Worm (Caenorhabditis elegans) whole organism, L1 larva: Measurements from ENCODE around the gene T09B9.1.

Experiments
- C16A3.4 ChIP-seq: fragments of 150-350 bp; optimal IDR thresholded peaks from 2 replicates; lab custom pipeline; 2014; ENCODE audit warnings: missing biosample characterization, missing genetic modification characterization
- C34B4.2 ChIP-seq: sonication (generic microtip); optimal IDR thresholded peaks from 2 replicates; lab custom pipeline; 2017; ENCODE audit warnings: mild to moderate bottlenecking, missing genetic modification characterization, missing compliant biosample characterization
- aha-1 ChIP-seq: fragments of 150-350 bp; optimal IDR thresholded peaks from 2 replicates; lab custom pipeline; 2014; ENCODE audit warnings: missing biosample characterization, missing genetic modification characterization
- ama-1 ChIP-seq: fragments of 150-350 bp; optimal IDR thresholded peaks from 2 replicates; lab custom pipeline; 2014
- ceh-90 ChIP-seq: sonication (generic microtip); optimal IDR thresholded peaks from 2 replicates; lab custom pipeline; 2016; ENCODE audit warnings: missing genetic modification characterization, missing compliant biosample characterization
- ces-1 ChIP-seq: fragments of 150-350 bp; optimal IDR thresholded peaks from 2 replicates; lab custom pipeline; 2014; ENCODE audit warnings: missing biosample characterization, missing genetic modification reagents, missing genetic modification characterization
- efl-1 ChIP-seq, 4 experiments: fragments of 150-350 bp; optimal IDR thresholded peaks in 3 of 4; peaks in 1 of 4; 1 replicate in 1 of 4; 2 replicates in 3 of 4; lab custom pipeline; 2014; ENCODE audit warnings: missing biosample characterization in 2 of 4, missing genetic modification characterization in 2 of 4, missing genetic modification reagents in 2 of 4
- fkh-10 ChIP-seq: sonication (generic microtip); optimal IDR thresholded peaks from 2 replicates; lab custom pipeline; 2017; ENCODE audit warnings: missing biosample characterization, missing genetic modification reagents, missing genetic modification characterization
- fkh-4 ChIP-seq: sonication (generic microtip); optimal IDR thresholded peaks from 2 replicates; lab custom pipeline; 2016; ENCODE audit warnings: missing compliant biosample characterization, missing genetic modification characterization, borderline replicate concordance
- irx-1 ChIP-seq: sonication (generic microtip); optimal IDR thresholded peaks from 2 replicates; lab custom pipeline; 2016; ENCODE audit warnings: missing genetic modification characterization, missing compliant biosample characterization
- lin-14 ChIP-seq: fragments of 200-800 bp; sonication (Bioruptor generic); optimal IDR thresholded peaks from 2 replicates; lab custom pipeline; 2018; ENCODE audit warnings: mild to moderate bottlenecking, missing genetic modification characterization, moderate library complexity, missing compliant biosample characterization
- lin-35 ChIP-seq, 2 experiments: fragments of 150-350 bp; optimal IDR thresholded peaks; 2 replicates each; lab custom pipeline; 2014; ENCODE audit warnings: missing biosample characterization in 2 of 2, missing genetic modification characterization in 2 of 2, missing genetic modification reagents in 2 of 2
- lir-3 ChIP-seq: sonication (generic microtip); optimal IDR thresholded peaks from 2 replicates; lab custom pipeline; 2016; ENCODE audit warnings: mild to moderate bottlenecking, missing genetic modification characterization, moderate library complexity, missing compliant biosample characterization; ENCODE audit not compliant: poor library complexity
- lsy-2 ChIP-seq, 2 experiments: fragments of 150-350 bp; optimal IDR thresholded peaks; 2 replicates each; lab custom pipeline; 2014; ENCODE audit warnings: missing biosample characterization in 2 of 2, missing genetic modification characterization in 2 of 2
- nhr-12 ChIP-seq: sonication (generic microtip); optimal IDR thresholded peaks from 2 replicates; lab custom pipeline; 2017; ENCODE audit warnings: missing biosample characterization, missing genetic modification characterization
- nhr-19 ChIP-seq: fragments of 200-800 bp; sonication (Bioruptor generic); conservative IDR thresholded peaks from 2 replicates; pipeline ENCODE4 v1.3.6; 2022; ENCODE audit warnings: missing genetic modification characterization, missing compliant biosample characterization
- nhr-47 ChIP-seq: sonication (generic microtip); optimal IDR thresholded peaks from 2 replicates; lab custom pipeline; 2016; ENCODE audit warnings: mild to moderate bottlenecking, missing genetic modification characterization, moderate library complexity, missing compliant biosample characterization
- nhr-71 ChIP-seq: sonication (generic microtip); optimal IDR thresholded peaks from 2 replicates; lab custom pipeline; 2016; ENCODE audit warnings: mild to moderate bottlenecking, missing genetic modification characterization, moderate library complexity, missing compliant biosample characterization
- nhr-90 ChIP-seq: sonication (generic microtip); optimal IDR thresholded peaks from 2 replicates; lab custom pipeline; 2016; ENCODE audit warnings: mild to moderate bottlenecking, missing genetic modification characterization, missing compliant biosample characterization; ENCODE audit not compliant: poor library complexity
- pax-3 ChIP-seq: fragments of 200-800 bp; sonication (Bioruptor generic); optimal IDR thresholded peaks from 2 replicates; lab custom pipeline; 2018; ENCODE audit warnings: mild to moderate bottlenecking, missing genetic modification characterization, moderate library complexity, missing compliant biosample characterization
- skn-1 ChIP-seq: fragments of 150-350 bp; optimal IDR thresholded peaks from 2 replicates; lab custom pipeline; 2014; ENCODE audit warnings: missing biosample characterization, missing genetic modification characterization
- sox-4 ChIP-seq: sonication (generic microtip); optimal IDR thresholded peaks from 2 replicates; lab custom pipeline; 2016; ENCODE audit warnings: missing genetic modification characterization, missing compliant biosample characterization
- tbx-2 ChIP-seq: sonication (generic microtip); optimal IDR thresholded peaks from 2 replicates; lab custom pipeline; 2016; ENCODE audit warnings: missing genetic modification characterization, missing compliant biosample characterization
- unc-86 ChIP-seq: sonication (generic microtip); optimal IDR thresholded peaks from 2 replicates; lab custom pipeline; 2016; ENCODE audit warnings: missing genetic modification characterization, missing compliant biosample characterization
- unc-98 ChIP-seq: fragments of 200-800 bp; sonication (Bioruptor generic); IDR thresholded peaks from 2 replicates; pipeline ENCODE4 v1.3.6; 2022; ENCODE audit warnings: missing genetic modification characterization, missing compliant biosample characterization
- xbp-1 ChIP-seq: sonication (generic microtip); optimal IDR thresholded peaks from 2 replicates; lab custom pipeline; 2016; ENCODE audit warnings: missing genetic modification characterization, missing compliant biosample characterization
- zip-4 ChIP-seq: fragments of 200-800 bp; sonication (Bioruptor generic); optimal IDR thresholded peaks from 2 replicates; lab custom pipeline; 2018; ENCODE audit warnings: mild to moderate bottlenecking, missing genetic modification characterization, moderate library complexity, missing compliant biosample characterization

T09B9.1 gene

ce11 chrX:9803603-9804002 lies 46.5 kb downstream of the T09B9.1 start:
- TF ChIP-seq efl-1 (optimal IDR thresholded peaks at IDR 0.05; lab: Kevin White, UChicago) (no peak), efl-1 (GFP tag; optimal IDR thresholded peaks at IDR 0.05 in 1 of 2; lab: Kevin White, UChicago) (peak in 1 of 2 experiments; percentile 46), ces-1 (GFP tag; lab: Kevin White, UChicago) (peak; percentile 83), nhr-71 (tag; lab: Kevin White, UChicago) (peak; percentile 35), unc-86 (tag; lab: Kevin White, UChicago) (no peak), tbx-2 (tag; lab: Kevin White, UChicago) (peak; percentile 23), lsy-2 (tag; optimal IDR thresholded peaks at IDR 0.05; lab: Kevin White, UChicago) (no peak), fkh-10 (GFP tag; lab: Kevin White, UChicago) (peak; percentile 88), nhr-19 (no peak), skn-1 (tag; lab: Kevin White, UChicago) (no peak), nhr-47 (tag; lab: Kevin White, UChicago) (peak; percentile 17), lin-14 (GFP tag; lab: Kevin White, UChicago) (peak; percentile 81), xbp-1 (no peak)
- TF ChIP-seq, all 84 proteins: peak for 7

DNA sequence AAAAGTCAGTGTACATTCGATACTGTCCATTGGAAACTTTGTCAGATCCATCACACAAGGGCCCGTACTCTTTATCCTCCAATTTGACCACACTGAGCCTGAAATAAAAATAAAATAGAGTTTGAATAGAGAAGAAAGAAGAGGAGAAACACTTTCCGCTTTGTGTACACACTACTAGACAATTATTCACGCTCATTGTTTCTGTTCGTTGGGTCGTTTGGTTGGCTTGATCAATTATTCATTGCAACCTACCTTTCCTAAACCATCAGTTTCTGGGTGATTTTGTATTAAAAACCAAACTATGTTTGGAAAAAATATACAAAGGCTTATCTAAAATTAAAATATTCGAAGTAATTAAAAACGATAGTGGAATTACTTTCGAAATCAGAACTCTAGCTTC lies 47.7 kb downstream of the T09B9.1 start:
- TF ChIP-seq ceh-90 (tag; lab: Kevin White, UChicago) = no peak
- no peak for TF ChIP-seq unc-86 (tag; lab: Kevin White, UChicago)
- TF ChIP-seq efl-1 (optimal IDR thresholded peaks at IDR 0.05; lab: Kevin White, UChicago) = no peak
- peak in 1 of 2 experiments; percentile 50 for TF ChIP-seq efl-1 (GFP tag; optimal IDR thresholded peaks at IDR 0.05 in 1 of 2; lab: Kevin White, UChicago)
- no peak for TF ChIP-seq aha-1 (tag; lab: Kevin White, UChicago)

DNA sequence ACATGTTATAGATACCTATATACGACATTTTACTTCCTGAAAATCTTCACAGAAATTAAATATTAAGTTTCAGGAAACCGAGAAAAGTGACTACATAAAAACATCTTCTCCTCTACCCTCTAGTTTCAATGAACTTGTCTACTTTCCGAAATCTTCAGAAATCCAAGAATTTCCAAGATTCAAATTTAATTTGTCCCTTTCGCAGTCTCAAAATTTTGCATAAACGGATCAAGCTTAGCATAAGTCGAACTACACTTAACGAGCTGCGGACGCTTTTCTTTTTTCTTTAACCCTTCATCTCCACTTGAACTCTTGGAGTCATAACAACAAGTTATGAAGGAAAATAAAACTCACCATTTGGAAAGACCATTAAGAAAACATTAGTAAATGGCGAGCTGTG lies 48.4 kb downstream of the T09B9.1 start:
- no peak for TF ChIP-seq ama-1 (lab: Kevin White, UChicago)
- no peak for TF ChIP-seq fkh-4 (tag; lab: Kevin White, UChicago)
- peak; percentile 73 for TF ChIP-seq fkh-10 (GFP tag; lab: Kevin White, UChicago)
- peak; percentile 1 for TF ChIP-seq ces-1 (GFP tag; lab: Kevin White, UChicago)
- no peak for TF ChIP-seq pax-3 (tag; lab: Kevin White, UChicago)
- TF ChIP-seq zip-4 (GFP tag; lab: Kevin White, UChicago) = no peak
- TF ChIP-seq C16A3.4 (tag; lab: Kevin White, UChicago) = no peak
- no peak for TF ChIP-seq unc-98 (GFP tag; lab: Robert Waterston, UW)
- no peak for TF ChIP-seq nhr-47 (tag; lab: Kevin White, UChicago)
- TF ChIP-seq lin-35 (GFP tag; optimal IDR thresholded peaks at IDR 0.05; lab: Kevin White, UChicago) = no peak
- peak; percentile 17 for TF ChIP-seq lin-14 (GFP tag; lab: Kevin White, UChicago)

- TF ChIP-seq xbp-1 = no peak
- no peak for TF ChIP-seq nhr-12
- TF ChIP-seq C34B4.2 (tag; lab: Kevin White, UChicago) = no peak
- peak; percentile 96 for TF ChIP-seq fkh-10 (GFP tag; lab: Kevin White, UChicago)
- peak; percentile 65 for TF ChIP-seq lin-14 (GFP tag; lab: Kevin White, UChicago)
- no peak for TF ChIP-seq nhr-90 (tag; lab: Kevin White, UChicago)
- no peak for TF ChIP-seq lir-3 (tag; lab: Kevin White, UChicago)
- TF ChIP-seq sox-4 = no peak
- no peak for TF ChIP-seq irx-1
Measured at ce11 chrX:9807377-9808048, 50.4 kb downstream of the T09B9.1 start, which contains the start of gene lgc-47. Gene lgc-47, minus strand, starts transcription at chrX:9807662.
